Worm (Caenorhabditis elegans): ENCODE data around the gene clec-132.

Gene clec-132

ce11 chrII:3616615-3617014 lies 39.8 kb downstream of the clec-132 start:
- TF ChIP-seq lsy-2 (tag; optimal IDR thresholded peaks at IDR 0.05) (no peak), ama-1 (optimal IDR thresholded peaks at IDR 0.05) (no peak), unc-62 (GFP tag; optimal IDR thresholded peaks at IDR 0.05 in 1 of 2) (peak in 1 of 2 experiments; percentile 5), unc-62 (tag; optimal IDR thresholded peaks at IDR 0.05) (no peak), snpc-1.2 (GFP tag; IDR thresholded peaks at IDR 0.05) (no peak), duxl-1 (tag; optimal IDR thresholded peaks at IDR 0.05; ENCODE audit: poor library complexity) (peak; percentile 86), ceh-62 (tag; optimal IDR thresholded peaks at IDR 0.05) (no peak), F10B5.3 (tag; optimal IDR thresholded peaks at IDR 0.05) (no peak), mes-2 (tag; optimal IDR thresholded peaks at IDR 0.05; ENCODE audit: poor library complexity, severe bottlenecking) (peak; percentile 1)

ce11 chrII:3617512-3617911 lies 40.7 kb downstream of the clec-132 start, which contains the start of gene F40E12.1:
Gene F40E12.1 (plus strand): TSS chrII:3617812.
- no peak for TF ChIP-seq ceh-20 (GFP tag; IDR thresholded peaks at IDR 0.05)
- no peak for TF ChIP-seq nhr-237 (tag; optimal IDR thresholded peaks at IDR 0.05)
- TF ChIP-seq zfp-2 (tag; optimal IDR thresholded peaks at IDR 0.05): no peak

DNA sequence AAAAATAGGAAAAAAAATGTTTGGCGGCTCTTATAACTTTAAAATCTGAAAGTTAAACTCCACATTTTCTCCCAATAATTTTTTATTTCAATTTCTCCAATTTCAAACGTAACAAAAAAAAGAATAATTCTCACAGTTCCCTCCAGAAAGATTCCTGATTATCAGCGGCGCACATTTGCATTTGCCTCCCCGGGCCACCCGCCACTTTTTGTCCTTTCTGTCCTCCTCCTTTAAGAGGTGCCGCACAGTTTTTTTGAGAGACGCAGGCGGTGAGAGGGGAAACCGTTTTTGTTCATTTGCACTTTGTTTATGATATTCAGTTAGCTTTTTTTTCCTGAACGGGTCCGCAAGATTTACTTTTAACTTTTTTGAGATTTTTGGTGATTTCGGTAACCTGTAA lies 44.0 kb downstream of the clec-132 start:
- TF ChIP-seq dmd-9 (GFP tag; IDR thresholded peaks at IDR 0.05) (no peak), aha-1 (tag) (peak; percentile 48)

ce11 chrII:3622014-3622413 lies 45.2 kb downstream of the clec-132 start, which contains the start of gene M151.7:
Gene M151.7 (plus strand): TSS chrII:3622314.
- no peak for TF ChIP-seq F37D6.2 (tag; optimal IDR thresholded peaks at IDR 0.05)
- no peak for TF ChIP-seq mxl-3 (GFP tag; optimal IDR thresholded peaks at IDR 0.05)
- TF ChIP-seq nhr-28 (tag; optimal IDR thresholded peaks at IDR 0.05): no peak
- TF ChIP-seq aha-1 (tag): no peak
- no peak for TF ChIP-seq zag-1 (tag; optimal IDR thresholded peaks at IDR 0.05)

ce11 chrII:3626872-3627271 lies 50.0 kb downstream of the clec-132 start, which contains the start of gene M151.3:
Gene M151.3 (plus strand): TSS chrII:3627172.
- TF ChIP-seq unc-62 (GFP tag; optimal IDR thresholded peaks at IDR 0.05 in 1 of 2) (peak in 1 of 2 experiments; percentile 3), unc-62 (tag; optimal IDR thresholded peaks at IDR 0.05) (no peak), zip-2 (tag; optimal IDR thresholded peaks at IDR 0.05) (no peak)

Measured in whole organism, L4 larva.